Fruit fly (Drosophila melanogaster): ENCODE results near the gene lectin-37Da.

DNA sequence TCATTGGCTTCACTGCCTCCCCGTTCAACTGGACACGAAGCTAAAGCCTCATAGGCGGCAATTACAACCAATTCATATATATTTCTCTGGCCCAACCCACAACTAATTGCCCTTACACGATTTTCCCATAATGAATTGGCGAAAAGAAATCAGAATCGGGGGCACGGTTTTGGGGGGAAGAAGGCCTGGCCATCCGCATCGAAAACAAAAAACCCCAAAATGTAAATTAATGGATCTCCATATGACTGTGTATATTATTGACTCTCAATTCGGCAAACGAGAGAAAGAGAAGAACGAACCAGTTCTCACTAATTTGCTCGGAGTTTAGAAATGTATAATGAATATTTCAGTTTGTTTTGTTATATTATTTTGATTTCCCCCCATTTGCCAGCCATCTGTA lies 29.2 kb upstream of the lectin-37Da start:
- TF ChIP-seq CG4318 (GFP tag; optimal IDR thresholded peaks at IDR 0.05) (no peak), salr (GFP tag; optimal IDR thresholded peaks at IDR 0.05) (no peak), Eip78C (GFP tag) (no peak), CG6163 (GFP tag; IDR thresholded peaks at IDR 0.05) (no peak), CG8319 (GFP tag; optimal IDR thresholded peaks at IDR 0.05) (no peak), ss (GFP tag; optimal IDR thresholded peaks at IDR 0.05) (no peak), Smox (GFP tag; optimal IDR thresholded peaks at IDR 0.05) (no peak), CG8119 (GFP tag; IDR thresholded peaks at IDR 0.05) (no peak), spab (GFP tag; optimal IDR thresholded peaks at IDR 0.05) (no peak), OdsH (GFP tag; optimal IDR thresholded peaks at IDR 0.05) (no peak), Blimp-1 (GFP tag; optimal IDR thresholded peaks at IDR 0.05) (no peak), CG10669 (GFP tag; optimal IDR thresholded peaks at IDR 0.05) (no peak)

Measured in whole organism, prepupa.